Worm (Caenorhabditis elegans) whole organism, late embryonic: Measurements from ENCODE around the gene set-8.
A peak's percentile ranks its signal among the peaks of the same experiment; 100 is the strongest.

Experiments used
- C08G9.2 ChIP-seq: sonication (generic microtip); optimal IDR thresholded peaks from 2 replicates; lab custom pipeline; 2016; ENCODE audit warnings: mild to moderate bottlenecking, missing genetic modification characterization, moderate library complexity, missing compliant biosample characterization
- F13H6.1 ChIP-seq: sonication (generic microtip); optimal IDR thresholded peaks from 2 replicates; lab custom pipeline; 2016; ENCODE audit warnings: missing genetic modification characterization, missing compliant biosample characterization
- K02D7.2 ChIP-seq: sonication (generic microtip); optimal IDR thresholded peaks from 2 replicates; lab custom pipeline; 2017; ENCODE audit warnings: mild to moderate bottlenecking, missing genetic modification characterization, missing compliant biosample characterization
- T23F11.4 ChIP-seq: fragments of 200-800 bp; sonication (Bioruptor generic); optimal IDR thresholded peaks from 2 replicates; lab custom pipeline; 2018; ENCODE audit warnings: mild to moderate bottlenecking, missing genetic modification characterization, missing compliant biosample characterization
- ahr-1 ChIP-seq: sonication (generic microtip); optimal IDR thresholded peaks from 2 replicates; lab custom pipeline; 2016; ENCODE audit warnings: missing genetic modification characterization, missing compliant biosample characterization
- ceh-14 ChIP-seq: sonication (generic microtip); optimal IDR thresholded peaks from 2 replicates; lab custom pipeline; 2016; ENCODE audit warnings: missing genotype, missing genetic modification characterization, missing compliant biosample characterization
- ceh-19 ChIP-seq: fragments of 200-800 bp; sonication (Bioruptor generic); optimal IDR thresholded peaks from 2 replicates; lab custom pipeline; 2018; ENCODE audit warnings: mild to moderate bottlenecking, missing genetic modification characterization, missing compliant biosample characterization
- ceh-2 ChIP-seq: sonication (generic microtip); optimal IDR thresholded peaks from 2 replicates; lab custom pipeline; 2016; ENCODE audit warnings: missing genotype, missing genetic modification characterization, missing compliant biosample characterization
- ceh-24 ChIP-seq: sonication (generic microtip); optimal IDR thresholded peaks from 2 replicates; lab custom pipeline; 2016; ENCODE audit warnings: mild to moderate bottlenecking, missing genetic modification characterization, missing compliant biosample characterization
- ceh-31 ChIP-seq: sonication (generic microtip); optimal IDR thresholded peaks from 2 replicates; lab custom pipeline; 2016; ENCODE audit warnings: missing genetic modification characterization, missing compliant biosample characterization
- ceh-34 ChIP-seq: sonication (generic microtip); optimal IDR thresholded peaks from 2 replicates; lab custom pipeline; 2016; ENCODE audit warnings: mild to moderate bottlenecking, missing genetic modification characterization, missing compliant biosample characterization
- ceh-45 ChIP-seq: fragments of 200-800 bp; sonication (Bioruptor generic); IDR thresholded peaks from 2 replicates; pipeline ENCODE4 v1.3.6; 2022; ENCODE audit warnings: missing genetic modification reagents, missing genetic modification characterization, missing compliant biosample characterization
- ceh-48 ChIP-seq: sonication (generic microtip); optimal IDR thresholded peaks from 2 replicates; lab custom pipeline; 2016; ENCODE audit warnings: missing genetic modification characterization, inconsistent platforms, missing compliant biosample characterization
- ceh-6 ChIP-seq: fragments of 200-800 bp; sonication (Bioruptor generic); optimal IDR thresholded peaks from 2 replicates; lab custom pipeline; 2018; ENCODE audit warnings: mild to moderate bottlenecking, missing genetic modification characterization, missing compliant biosample characterization
- ceh-9 ChIP-seq: sonication (generic microtip); optimal IDR thresholded peaks from 2 replicates; lab custom pipeline; 2016; ENCODE audit warnings: mild to moderate bottlenecking, missing genetic modification characterization, inconsistent platforms, missing compliant biosample characterization
- che-1 ChIP-seq: sonication (generic microtip); optimal IDR thresholded peaks from 2 replicates; lab custom pipeline; 2016; ENCODE audit warnings: mild to moderate bottlenecking, missing genetic modification characterization, missing compliant biosample characterization
- dmd-4 ChIP-seq: sonication (generic microtip); optimal IDR thresholded peaks from 2 replicates; lab custom pipeline; 2016; ENCODE audit warnings: borderline replicate concordance, missing genetic modification characterization, missing compliant biosample characterization
- elt-2 ChIP-seq: sonication (generic microtip); optimal IDR thresholded peaks from 2 replicates; lab custom pipeline; 2016; ENCODE audit warnings: missing genetic modification reagents, missing genetic modification characterization, missing compliant biosample characterization
- hlh-15 ChIP-seq: sonication (generic microtip); optimal IDR thresholded peaks from 2 replicates; lab custom pipeline; 2016; ENCODE audit warnings: missing genetic modification characterization, missing compliant biosample characterization
- hlh-30 ChIP-seq: sonication (generic microtip); optimal IDR thresholded peaks from 2 replicates; lab custom pipeline; 2017; ENCODE audit warnings: antibody characterized with exemption, missing genetic modification characterization, missing compliant biosample characterization; ENCODE audit not compliant: insufficient read depth
- hlh-6 ChIP-seq: sonication (generic microtip); optimal IDR thresholded peaks from 2 replicates; lab custom pipeline; 2016; ENCODE audit warnings: missing genotype, missing genetic modification characterization, missing compliant biosample characterization
- lim-6 ChIP-seq: sonication (generic microtip); optimal IDR thresholded peaks from 2 replicates; lab custom pipeline; 2016; ENCODE audit warnings: missing genetic modification characterization, missing compliant biosample characterization
- lin-11 ChIP-seq: fragments of 200-800 bp; sonication (Bioruptor generic); optimal IDR thresholded peaks from 2 replicates; lab custom pipeline; 2018; ENCODE audit warnings: mild to moderate bottlenecking, missing genetic modification characterization, missing compliant biosample characterization
- nfya-1 ChIP-seq: sonication (generic microtip); optimal IDR thresholded peaks from 2 replicates; lab custom pipeline; 2017; ENCODE audit warnings: missing genetic modification characterization, mild to moderate bottlenecking, missing compliant biosample characterization, antibody characterized with exemption, moderate library complexity
- nhr-232 ChIP-seq: sonication (generic microtip); optimal IDR thresholded peaks from 2 replicates; lab custom pipeline; 2016; ENCODE audit warnings: missing genetic modification characterization, missing compliant biosample characterization
- pag-3 ChIP-seq: sonication (generic microtip); optimal IDR thresholded peaks from 2 replicates; lab custom pipeline; 2016; ENCODE audit warnings: missing compliant biosample characterization, missing genetic modification characterization, borderline replicate concordance
- pha-2 ChIP-seq: sonication (generic microtip); optimal IDR thresholded peaks from 2 replicates; lab custom pipeline; 2017; ENCODE audit warnings: mild to moderate bottlenecking, missing genetic modification characterization, missing compliant biosample characterization
- pha-4 ChIP-seq: fragments of 150-350 bp; optimal IDR thresholded peaks from 2 replicates; lab custom pipeline; 2018; ENCODE audit warnings: missing biosample characterization, missing genetic modification reagents, missing genetic modification characterization
- ref-2 ChIP-seq: sonication (generic microtip); optimal IDR thresholded peaks from 2 replicates; lab custom pipeline; 2016; ENCODE audit warnings: missing genetic modification characterization, missing compliant biosample characterization
- rnt-1 ChIP-seq: sonication (generic microtip); optimal IDR thresholded peaks from 2 replicates; lab custom pipeline; 2016; ENCODE audit warnings: missing genetic modification characterization, missing compliant biosample characterization
- sdc-2 ChIP-seq: sonication (generic microtip); optimal IDR thresholded peaks from 2 replicates; lab custom pipeline; 2016; ENCODE audit warnings: missing genotype, missing genetic modification characterization, missing compliant biosample characterization
- sox-2 ChIP-seq: fragments of 200-800 bp; sonication (Bioruptor generic); IDR thresholded peaks from 2 replicates; pipeline ENCODE4 v1.3.6; 2022; ENCODE audit warnings: missing genetic modification reagents, missing genetic modification characterization, missing compliant biosample characterization
- tbx-2 ChIP-seq: sonication (generic microtip); optimal IDR thresholded peaks from 2 replicates; lab custom pipeline; 2016; ENCODE audit warnings: missing genetic modification characterization, missing compliant biosample characterization
- tbx-7 ChIP-seq: sonication (generic microtip); optimal IDR thresholded peaks from 2 replicates; lab custom pipeline; 2016; ENCODE audit warnings: missing genotype, missing genetic modification characterization, missing compliant biosample characterization
- unc-3 ChIP-seq, 2 experiments: fragments of 200-800 bp in 1 of 2; sonication (Bioruptor generic) in 1 of 2; sonication (generic microtip) in 1 of 2; conservative IDR thresholded peaks in 1 of 2; optimal IDR thresholded peaks in 1 of 2; 2 replicates each; pipeline versions ENCODE4 v1.3.6 to Lab custom; 2016 to 2022; ENCODE audit warnings: missing compliant biosample characterization in 2 of 2, missing genetic modification characterization in 2 of 2, missing genetic modification reagents in 1 of 2
- unc-42 ChIP-seq: sonication (generic microtip); optimal IDR thresholded peaks from 2 replicates; lab custom pipeline; 2016; ENCODE audit warnings: missing genotype, missing genetic modification characterization, missing compliant biosample characterization
- unc-55 ChIP-seq: sonication (generic microtip); optimal IDR thresholded peaks from 2 replicates; lab custom pipeline; 2017; ENCODE audit warnings: missing biosample characterization, missing genetic modification reagents, missing genetic modification characterization
- zip-5 ChIP-seq: sonication (generic microtip); optimal IDR thresholded peaks from 2 replicates; lab custom pipeline; 2016; ENCODE audit warnings: missing genetic modification characterization, missing compliant biosample characterization

set-8 gene

DNA sequence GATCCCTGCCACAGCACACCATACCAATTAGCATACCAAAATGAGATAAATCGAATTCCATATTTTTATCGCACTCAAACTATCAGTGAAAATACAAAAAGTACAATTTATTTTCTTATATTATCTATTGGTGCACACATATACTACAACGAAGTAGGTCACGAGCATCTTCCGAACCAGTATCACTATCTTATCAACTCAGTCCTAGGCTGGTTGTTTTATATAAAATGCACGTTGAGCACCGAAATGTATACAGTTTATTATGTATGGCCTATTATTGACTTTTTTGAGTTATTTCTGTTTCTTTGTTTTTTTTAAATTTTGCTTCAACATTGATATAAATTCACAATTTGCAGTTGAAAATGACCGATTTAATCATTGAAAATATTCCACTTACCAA is 30.8 kb upstream of the set-8 start, which contains the start of gene C29F7.2:
Gene C29F7.2 (plus strand): TSS at position 357 of the 400 bp plus-strand sequence.
- TF ChIP-seq elt-2 (tag; lab: Kevin White, UChicago) (peak; percentile 75), C08G9.2 (tag; lab: Kevin White, UChicago) (no peak)

DNA sequence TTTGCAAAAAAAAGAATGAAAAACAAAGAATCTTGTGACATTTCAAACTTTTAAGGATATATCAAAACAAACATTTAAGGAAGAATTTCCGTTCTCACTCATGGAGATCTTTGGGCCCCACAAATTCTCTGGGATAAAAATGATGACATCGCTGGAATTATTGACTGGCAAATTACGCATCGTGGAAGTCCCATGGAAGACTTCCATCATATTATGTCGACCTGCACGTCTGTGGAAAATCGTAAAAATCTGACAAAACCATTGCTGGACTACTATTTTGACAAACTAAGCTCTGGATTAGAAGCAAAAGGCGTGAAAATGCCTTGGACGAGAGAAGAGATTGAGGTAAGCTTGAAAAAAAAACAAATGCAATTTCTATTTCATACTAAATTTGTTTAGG is 29.0 kb upstream of the set-8 start:
- TF ChIP-seq ceh-6 (GFP tag; lab: Kevin White, UChicago) (no peak), F13H6.1 (no peak), ceh-2 (tag; lab: Kevin White, UChicago) (no peak), ahr-1 (tag; lab: Kevin White, UChicago) (no peak), nhr-232 (tag; lab: Kevin White, UChicago) (no peak), unc-42 (tag; lab: Kevin White, UChicago) (no peak), ceh-14 (tag; lab: Kevin White, UChicago) (no peak), lim-6 (no peak), ceh-24 (no peak), ceh-19 (no peak), pha-2 (tag; lab: Kevin White, UChicago) (no peak), tbx-7 (tag; lab: Kevin White, UChicago) (no peak), lin-11 (tag; lab: Kevin White, UChicago) (no peak), K02D7.2 (tag; lab: Kevin White, UChicago) (no peak), hlh-30 (tag; lab: Kevin White, UChicago) (no peak)

ce11 chrX:13419884-13420339 is 26.6 kb upstream of the set-8 start, which contains the start of gene C29F7.3:
Gene C29F7.3 (minus strand): TSS chrX:13419934.
- TF ChIP-seq ceh-19 (no peak), hlh-6 (tag; lab: Kevin White, UChicago) (peak; percentile 24), T23F11.4 (GFP tag; lab: Kevin White, UChicago) (no peak), ref-2 (tag; lab: Kevin White, UChicago) (peak; percentile 35), dmd-4 (no peak), unc-3 (GFP tag; conservative IDR thresholded peaks at IDR 0.05; lab: Robert Waterston, UW) (no peak), unc-3 (tag; optimal IDR thresholded peaks at IDR 0.05; lab: Kevin White, UChicago) (no peak), rnt-1 (peak; percentile 3), ceh-48 (tag; lab: Kevin White, UChicago) (no peak), nfya-1 (tag; lab: Kevin White, UChicago) (peak; percentile 27), tbx-2 (peak; percentile 44), ceh-34 (tag; lab: Kevin White, UChicago) (peak; percentile 41), ceh-9 (tag; lab: Kevin White, UChicago) (no peak), ceh-6 (GFP tag; lab: Kevin White, UChicago) (no peak), unc-55 (GFP tag; lab: Kevin White, UChicago) (peak; percentile 53), ceh-31 (tag; lab: Kevin White, UChicago) (peak; percentile 49), sdc-2 (tag; lab: Kevin White, UChicago) (peak; percentile 54), che-1 (tag; lab: Kevin White, UChicago) (no peak), ceh-45 (GFP tag; lab: Robert Waterston, UW) (no peak)

- TF ChIP-seq elt-2 (tag; lab: Kevin White, UChicago) (peak; percentile 45), hlh-15 (tag; lab: Kevin White, UChicago) (no peak), tbx-7 (tag; lab: Kevin White, UChicago) (no peak)
These were observed 25.4 kb upstream of the set-8 start for ce11 chrX:13421068-13421467.

DNA sequence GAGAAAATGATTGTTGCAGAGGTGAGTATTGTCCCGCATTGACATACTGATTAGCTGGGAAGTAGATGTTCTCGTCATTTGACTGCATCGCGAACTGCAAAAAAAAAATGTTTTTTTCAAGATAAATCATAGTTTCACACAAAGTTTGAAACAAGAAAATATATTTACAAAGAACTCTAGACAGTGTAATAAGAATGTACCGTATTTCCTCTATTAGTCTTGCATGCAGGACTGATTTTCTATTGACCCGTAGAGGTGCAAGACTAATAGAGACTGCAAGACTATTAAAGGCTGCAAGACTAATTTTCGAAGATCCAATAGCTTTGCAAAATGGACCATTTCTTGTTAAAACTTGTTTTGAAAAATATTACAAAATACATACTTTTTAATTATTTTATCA is 23.2 kb upstream of the set-8 start, which contains the start of gene fkh-3:
Gene fkh-3 (minus strand): TSS at position 101 of the 400 bp plus-strand sequence.
- no peak for TF ChIP-seq sox-2 (GFP tag; lab: Robert Waterston, UW)
- no peak for TF ChIP-seq unc-55 (GFP tag; lab: Kevin White, UChicago)
- TF ChIP-seq pha-4 (tag; lab: Kevin White, UChicago) = no peak
- TF ChIP-seq zip-5 (tag; lab: Kevin White, UChicago) = no peak
- TF ChIP-seq hlh-15 (tag; lab: Kevin White, UChicago) = no peak
- TF ChIP-seq pag-3 (tag; lab: Kevin White, UChicago) = no peak
